Worm (Caenorhabditis elegans) whole organism, young adult: ENCODE measurements around the gene F13B12.1.

Experiments used
- F49E8.2 ChIP-seq: sonication (generic microtip); optimal IDR thresholded peaks from 3 replicates; lab custom pipeline; 2017; ENCODE audit warnings: missing genetic modification characterization, mild to moderate bottlenecking, missing compliant biosample characterization, antibody characterized with exemption, moderate library complexity; ENCODE audit not compliant: insufficient read depth
- T26A5.8 ChIP-seq: sonication (generic microtip); optimal IDR thresholded peaks from 2 replicates; lab custom pipeline; 2016; ENCODE audit warnings: missing genetic modification characterization, missing compliant biosample characterization
- Y95B8A.8 ChIP-seq: fragments of 200-800 bp; sonication (Bioruptor generic); IDR thresholded peaks from 2 replicates; pipeline ENCODE4 v1.3.6; 2022; ENCODE audit warnings: missing genetic modification reagents, missing genetic modification characterization, missing compliant biosample characterization
- ceh-100 ChIP-seq: fragments of 200-800 bp; sonication (Bioruptor generic); IDR thresholded peaks from 2 replicates; pipeline ENCODE4 v1.3.6; 2022; ENCODE audit warnings: missing genetic modification reagents, missing genetic modification characterization, missing compliant biosample characterization
- hsf-1 ChIP-seq: fragments of 200-800 bp; sonication (Bioruptor generic); IDR thresholded peaks from 2 replicates; pipeline ENCODE4 v1.3.6; 2022; ENCODE audit warnings: missing genetic modification reagents, missing genetic modification characterization, missing compliant biosample characterization
- repo-1 ChIP-seq: sonication (generic microtip); optimal IDR thresholded peaks from 2 replicates; lab custom pipeline; 2017; ENCODE audit warnings: mild to moderate bottlenecking, missing genetic modification characterization, missing compliant biosample characterization
- snpc-4 ChIP-seq, 5 experiments: fragments of 150-350 bp in 1 of 5; sonication (generic microtip) in 4 of 5; optimal IDR thresholded peaks; 2 replicates each; lab custom pipeline; 2014 to 2018; ENCODE audit warnings: missing genetic modification characterization in 5 of 5, missing biosample characterization in 3 of 5, antibody characterized with exemption in 2 of 5, mild to moderate bottlenecking in 2 of 5, missing compliant biosample characterization in 2 of 5, missing genotype in 2 of 5, moderate library complexity in 2 of 5, missing genetic modification reagents in 1 of 5
- unc-130 ChIP-seq: sonication (generic microtip); optimal IDR thresholded peaks from 2 replicates; lab custom pipeline; 2016; ENCODE audit warnings: missing genetic modification reagents, missing genetic modification characterization, missing compliant biosample characterization
- unc-62 ChIP-seq: fragments of 150-350 bp; optimal IDR thresholded peaks from 2 replicates; lab custom pipeline; 2014; ENCODE audit warnings: missing biosample characterization, missing genetic modification reagents, missing genetic modification characterization

- TF ChIP-seq repo-1 (tag; lab: Kevin White, UChicago) (no peak), hsf-1 (GFP tag; lab: Robert Waterston, UW) (no peak), F49E8.2 (tag; lab: Kevin White, UChicago) (no peak), unc-62 (GFP tag; lab: Kevin White, UChicago) (no peak), Y95B8A.8 (GFP tag; lab: Robert Waterston, UW) (no peak), unc-130 (GFP tag; lab: Kevin White, UChicago) (no peak), snpc-4 (GFP tag; optimal IDR thresholded peaks at IDR 0.05; lab: Kevin White, UChicago) (no peak), snpc-4 (tag; optimal IDR thresholded peaks at IDR 0.05; lab: Kevin White, UChicago) (no peak), T26A5.8 (tag; lab: Kevin White, UChicago) (no peak), ceh-100 (GFP tag; lab: Robert Waterston, UW) (no peak)
Measured at ce11 chrIV:10403193-10404058, 21.0 kb downstream of the F13B12.1 start, which contains the start of gene gpa-7.
